Fruit fly (Drosophila melanogaster) Kc167 (cell line): ENCODE results near the gene CG3568.

Experiments used
- Sin3A ChIP-seq: fragments of >200 bp; optimal IDR thresholded peaks from 2 replicates; lab custom pipeline; 2018; ENCODE audit warnings: missing external identifiers
- h ChIP-seq: fragments of >200 bp; optimal IDR thresholded peaks from 3 replicates; lab custom pipeline; 2018; ENCODE audit warnings: missing external identifiers
- psq ChIP-seq: fragments of >200 bp; optimal IDR thresholded peaks from 2 replicates; lab custom pipeline; 2017; ENCODE audit warnings: missing external identifiers

dm6 chrX:4563980-4564379, 21.6 kb downstream of the CG3568 start:
- no peak for TF ChIP-seq psq (lab: Kevin White, UChicago)
- no peak for TF ChIP-seq Sin3A (lab: Kevin White, UChicago)
- no peak for TF ChIP-seq h (lab: Kevin White, UChicago)
